Fruit fly (Drosophila melanogaster) whole organism, embryonic: ENCODE results near the gene CG7781.

Source experiments
- Adf1 ChIP-seq: fragments of 200-800 bp; sonication (Bioruptor generic); IDR thresholded peaks from 2 replicates; pipeline ENCODE4 v1.3.6; 2022; ENCODE audit warnings: missing biosample characterization, missing genetic modification characterization
- Atf3 ChIP-seq: fragments of 200-800 bp; sonication (Bioruptor generic); optimal IDR thresholded peaks from 3 replicates; lab custom pipeline; 2016; ENCODE audit warnings: missing biosample characterization, missing genetic modification characterization
- Awh ChIP-seq: fragments of 200-800 bp; sonication (Bioruptor generic); IDR thresholded peaks from 2 replicates; pipeline ENCODE4, ENCODE4 v1.3.6; 2022; ENCODE audit warnings: missing biosample characterization, missing genetic modification characterization
- CG10267 ChIP-seq: fragments of 200-800 bp; sonication (Bioruptor generic); optimal IDR thresholded peaks from 2 replicates; lab custom pipeline; 2018; ENCODE audit warnings: missing biosample characterization, mild to moderate bottlenecking, missing genetic modification characterization, moderate library complexity
- CG12942 ChIP-seq: fragments of 200-800 bp; sonication (Bioruptor generic); optimal IDR thresholded peaks from 3 replicates; lab custom pipeline; 2016; ENCODE audit warnings: missing biosample characterization, missing genetic modification characterization
- CG13287 ChIP-seq: fragments of 200-800 bp; sonication (Bioruptor generic); IDR thresholded peaks from 2 replicates; pipeline ENCODE4 v1.3.6; 2022; ENCODE audit warnings: missing biosample characterization, missing genetic modification characterization; ENCODE audit not compliant: partially characterized antibody
- CG14014 ChIP-seq: fragments of 200-800 bp; sonication (Bioruptor generic); IDR thresholded peaks from 2 replicates; pipeline ENCODE4 v1.3.6; 2022; ENCODE audit warnings: missing biosample characterization, missing genetic modification characterization
- CG14710 ChIP-seq: fragments of 200-800 bp; sonication (Bioruptor generic); optimal IDR thresholded peaks from 3 replicates; lab custom pipeline; 2019; ENCODE audit warnings: missing biosample characterization, mild to moderate bottlenecking, missing genetic modification characterization, moderate library complexity
- CG2129 ChIP-seq: fragments of 200-800 bp; sonication (Bioruptor generic); IDR thresholded peaks from 2 replicates; pipeline ENCODE4 v1.3.6; 2022; ENCODE audit warnings: missing biosample characterization, missing genetic modification characterization; ENCODE audit not compliant: partially characterized antibody
- CG2712 ChIP-seq: fragments of 200-800 bp; optimal IDR thresholded peaks from 3 replicates; lab custom pipeline; 2019; ENCODE audit warnings: missing biosample characterization, mild to moderate bottlenecking, missing genetic modification characterization, moderate library complexity
- CG2875 ChIP-seq: fragments of 200-800 bp; sonication (Bioruptor generic); optimal IDR thresholded peaks from 2 replicates; lab custom pipeline; 2017; ENCODE audit warnings: missing biosample characterization, mild to moderate bottlenecking, missing genetic modification characterization, missing genetic modification reagents
- CG30020 ChIP-seq: fragments of 200-800 bp; optimal IDR thresholded peaks from 2 replicates; lab custom pipeline; 2019; ENCODE audit warnings: missing biosample characterization, mild to moderate bottlenecking, missing genetic modification characterization, moderate library complexity
- CG31365 ChIP-seq: fragments of 200-800 bp; sonication (Bioruptor generic); optimal IDR thresholded peaks from 2 replicates; lab custom pipeline; 2018; ENCODE audit warnings: missing biosample characterization, mild to moderate bottlenecking, missing genetic modification characterization
- CG3995 ChIP-seq: fragments of 200-800 bp; sonication (Bioruptor generic); optimal IDR thresholded peaks from 3 replicates; lab custom pipeline; 2016; ENCODE audit warnings: missing biosample characterization, missing genetic modification characterization
- CG6791 ChIP-seq: fragments of 200-800 bp; sonication (Bioruptor generic); IDR thresholded peaks from 3 replicates; pipeline ENCODE4 v1.3.6; 2022; ENCODE audit warnings: missing biosample characterization, missing genetic modification characterization; ENCODE audit not compliant: partially characterized antibody
- CG8924 ChIP-seq: fragments of 200-800 bp; optimal IDR thresholded peaks from 3 replicates; lab custom pipeline; 2019; ENCODE audit warnings: missing biosample characterization, mild to moderate bottlenecking, missing genetic modification characterization, moderate library complexity
- CG9817 ChIP-seq: fragments of 200-800 bp; sonication (Bioruptor generic); optimal IDR thresholded peaks from 2 replicates; lab custom pipeline; 2018; ENCODE audit warnings: missing biosample characterization, mild to moderate bottlenecking, missing genetic modification characterization, moderate library complexity
- CTCF ChIP-seq: fragments of 200-800 bp; sonication (Bioruptor generic); optimal IDR thresholded peaks from 2 replicates; lab custom pipeline; 2017; ENCODE audit warnings: missing biosample characterization, mild to moderate bottlenecking, missing genetic modification characterization, moderate library complexity
- CkIIα-i1 ChIP-seq: fragments of 200-800 bp; sonication (Bioruptor generic); IDR thresholded peaks from 2 replicates; pipeline ENCODE4 v1.3.6; 2022; ENCODE audit warnings: missing biosample characterization, missing genetic modification characterization
- Gug ChIP-seq: fragments of 200-800 bp; sonication (Bioruptor generic); IDR thresholded peaks from 4 replicates; pipeline ENCODE4 v1.3.6; 2022; ENCODE audit warnings: missing biosample characterization, missing genetic modification characterization
- HHEX ChIP-seq: fragments of 200-800 bp; sonication (Bioruptor generic); optimal IDR thresholded peaks from 3 replicates; lab custom pipeline; 2017; ENCODE audit warnings: missing biosample characterization, mild to moderate bottlenecking, missing genetic modification characterization, missing genetic modification reagents
- HLH4C ChIP-seq: fragments of 200-800 bp; sonication (Bioruptor generic); IDR thresholded peaks from 3 replicates; pipeline ENCODE4 v1.3.6; 2022; ENCODE audit warnings: missing biosample characterization, missing genetic modification characterization; ENCODE audit not compliant: partially characterized antibody
- HmgD ChIP-seq: fragments of 200-800 bp; sonication (Bioruptor generic); optimal IDR thresholded peaks from 3 replicates; lab custom pipeline; 2016; ENCODE audit warnings: missing biosample characterization, missing genetic modification characterization
- Mrtf ChIP-seq: fragments of 200-800 bp; sonication (Bioruptor generic); IDR thresholded peaks from 3 replicates; pipeline ENCODE4 v1.3.6; 2022; ENCODE audit warnings: missing biosample characterization, missing genetic modification characterization
- Nf-YC ChIP-seq: fragments of 200-800 bp; optimal IDR thresholded peaks from 3 replicates; lab custom pipeline; 2019; ENCODE audit warnings: missing biosample characterization, mild to moderate bottlenecking, missing genetic modification characterization, moderate library complexity
- Opbp ChIP-seq: fragments of 200-800 bp; sonication (Bioruptor generic); IDR thresholded peaks from 3 replicates; pipeline ENCODE4 v1.3.6; 2022; ENCODE audit warnings: missing biosample characterization, missing genetic modification characterization; ENCODE audit not compliant: partially characterized antibody
- Rfx ChIP-seq: fragments of 200-800 bp; sonication (Bioruptor generic); IDR thresholded peaks from 2 replicates; pipeline ENCODE4 v1.3.6; 2022; ENCODE audit warnings: missing biosample characterization, missing genetic modification characterization
- Side ChIP-seq: fragments of 200-800 bp; sonication (Bioruptor generic); optimal IDR thresholded peaks from 2 replicates; lab custom pipeline; 2016; ENCODE audit warnings: missing biosample characterization, missing genetic modification characterization
- Sin3A ChIP-seq: fragments of >200 bp; optimal IDR thresholded peaks from 2 replicates; lab custom pipeline; 2018
- Spps ChIP-seq: fragments of 200-800 bp; sonication (Bioruptor generic); optimal IDR thresholded peaks from 2 replicates; lab custom pipeline; 2018; ENCODE audit warnings: missing biosample characterization, mild to moderate bottlenecking, missing genetic modification characterization
- Stat92E ChIP-seq, 3 experiments: fragments of >200 bp in 2 of 3; fragments of 200-800 bp in 1 of 3; sonication (Bioruptor generic) in 1 of 3; optimal IDR thresholded peaks; 2 replicates each; lab custom pipeline; 2017 to 2019; ENCODE audit warnings: missing biosample characterization in 3 of 3, missing genetic modification characterization in 3 of 3, mild to moderate bottlenecking in 1 of 3, moderate library complexity in 1 of 3
- Xbp1 ChIP-seq: fragments of 200-800 bp; sonication (Bioruptor generic); optimal IDR thresholded peaks from 3 replicates; lab custom pipeline; 2016; ENCODE audit warnings: missing biosample characterization, mild to moderate bottlenecking, missing genetic modification characterization
- YL-1 ChIP-seq: fragments of 200-800 bp; sonication (Bioruptor generic); optimal IDR thresholded peaks from 3 replicates; lab custom pipeline; 2017; ENCODE audit warnings: missing biosample characterization, mild to moderate bottlenecking, missing genetic modification characterization
- amos ChIP-seq: fragments of 200-800 bp; sonication (Bioruptor generic); IDR thresholded peaks from 2 replicates; pipeline ENCODE4 v1.3.6; 2022; ENCODE audit warnings: missing biosample characterization, missing genetic modification characterization; ENCODE audit not compliant: partially characterized antibody
- bbx ChIP-seq: fragments of 200-800 bp; sonication (Bioruptor generic); IDR thresholded peaks from 2 replicates; pipeline ENCODE4 v1.3.6; 2022; ENCODE audit warnings: missing biosample characterization, missing genetic modification characterization; ENCODE audit not compliant: partially characterized antibody
- croc ChIP-seq: fragments of 200-800 bp; sonication (Bioruptor generic); conservative IDR thresholded peaks from 3 replicates; pipeline ENCODE4 v1.3.6; 2022; ENCODE audit warnings: missing biosample characterization, missing genetic modification characterization
- crp ChIP-seq, 2 experiments: fragments of 200-800 bp; sonication (Bioruptor generic); optimal IDR thresholded peaks; 2 replicates in 1 of 2; 3 replicates in 1 of 2; lab custom pipeline; 2017; ENCODE audit warnings: missing biosample characterization in 2 of 2, missing genetic modification characterization in 2 of 2, mild to moderate bottlenecking in 1 of 2, moderate library complexity in 1 of 2
- dati ChIP-seq: fragments of 200-800 bp; sonication (Bioruptor generic); IDR thresholded peaks from 2 replicates; pipeline ENCODE4 v1.3.6; 2022; ENCODE audit warnings: missing biosample characterization, missing genetic modification characterization
- nerfin-1 ChIP-seq: fragments of 200-800 bp; sonication (Bioruptor generic); optimal IDR thresholded peaks from 3 replicates; lab custom pipeline; 2019; ENCODE audit warnings: missing biosample characterization, mild to moderate bottlenecking, missing genetic modification characterization, moderate library complexity
- pzg ChIP-seq: fragments of 200-800 bp; sonication (Bioruptor generic); optimal IDR thresholded peaks from 3 replicates; lab custom pipeline; 2018; ENCODE audit warnings: missing biosample characterization, mild to moderate bottlenecking, missing genetic modification characterization, moderate library complexity
- scrt ChIP-seq: fragments of 200-800 bp; sonication (Bioruptor generic); optimal IDR thresholded peaks from 2 replicates; lab custom pipeline; 2018; ENCODE audit warnings: missing biosample characterization, mild to moderate bottlenecking, missing genetic modification characterization, moderate library complexity
- sd ChIP-seq: fragments of 200-800 bp; sonication (Bioruptor generic); optimal IDR thresholded peaks from 3 replicates; lab custom pipeline; 2018; ENCODE audit warnings: missing biosample characterization, mild to moderate bottlenecking, missing genetic modification characterization, moderate library complexity
- stc ChIP-seq: fragments of 200-800 bp; sonication (Bioruptor generic); IDR thresholded peaks from 2 replicates; pipeline ENCODE4 v1.3.6; 2022; ENCODE audit warnings: missing biosample characterization, missing genetic modification characterization
- twi ChIP-seq: fragments of 200-800 bp; optimal IDR thresholded peaks from 2 replicates; lab custom pipeline; 2019; ENCODE audit warnings: missing biosample characterization, mild to moderate bottlenecking, missing genetic modification characterization, moderate library complexity
- vvl ChIP-seq: fragments of 200-800 bp; sonication (Bioruptor generic); IDR thresholded peaks from 2 replicates; pipeline ENCODE4 v1.3.6; 2022; ENCODE audit warnings: missing biosample characterization, missing genetic modification characterization
- zen2 ChIP-seq: fragments of 200-800 bp; sonication (Bioruptor generic); IDR thresholded peaks from 3 replicates; pipeline ENCODE4 v1.3.6; 2022; ENCODE audit warnings: missing biosample characterization, missing genetic modification characterization; ENCODE audit not compliant: partially characterized antibody

The CG7781 gene

DNA sequence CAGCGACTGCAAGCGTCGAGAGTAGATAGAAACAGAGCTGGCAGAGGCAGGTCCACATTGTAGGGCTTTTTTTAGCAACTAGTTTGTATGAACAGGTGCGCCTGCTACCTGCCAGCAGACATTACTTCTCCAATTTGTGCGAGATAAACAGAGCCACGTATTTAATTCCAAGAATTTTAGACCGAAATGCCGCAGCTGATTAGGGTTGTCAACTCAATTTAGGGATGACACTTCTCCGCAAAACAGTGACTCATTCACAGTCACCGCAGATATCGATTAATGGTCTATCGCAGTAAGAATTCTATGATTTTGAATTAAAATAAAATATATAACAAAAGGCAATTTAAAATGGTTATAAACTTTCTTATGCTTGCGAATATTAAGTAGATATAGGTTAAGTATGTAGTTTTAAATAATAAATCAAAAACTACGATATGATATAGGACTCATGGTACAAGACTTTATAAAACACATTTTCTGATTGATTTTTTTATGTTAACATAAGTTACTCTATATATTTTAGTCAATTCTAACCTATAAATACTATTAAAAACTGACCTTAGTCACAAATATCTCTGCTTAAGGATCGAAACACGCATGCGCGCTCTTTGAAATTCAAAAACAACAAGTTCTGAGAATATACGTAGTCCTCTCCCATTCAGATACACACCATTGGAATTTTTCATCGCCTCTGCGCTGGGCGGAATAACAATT is 22.3 kb downstream of the CG7781 start, which contains the start of the genes wol and Scgalpha (continued):
- TF ChIP-seq crp (GFP tag; optimal IDR thresholded peaks at IDR 0.05; lab: Kevin White, UChicago) (peak in 1 of 2 experiments; percentile 76), CG2712 (tag; lab: Kevin White, UChicago) (peak; percentile 43), Nf-YC (tag; lab: Kevin White, UChicago) (peak; percentile 12), CG6791 (GFP tag; lab: Robert Waterston, UW) (peak; percentile 50; the same call in 2 of the 3 replicates), Atf3 (GFP tag; lab: Kevin White, UChicago) (no peak), CG14014 (no peak), vvl (peak; percentile 25; the same call in 1 of the 2 replicates), CG3995 (GFP tag; lab: Kevin White, UChicago) (peak; percentile 98), pzg (GFP tag; lab: Kevin White, UChicago) (peak; percentile 52), croc (GFP tag; lab: Robert Waterston, UW) (no peak), Xbp1 (GFP tag; lab: Kevin White, UChicago) (peak; percentile 3), HLH4C (GFP tag; lab: Robert Waterston, UW) (peak; percentile 69), CG2129 (0 out of 2 replicates have a peak, but pooled peaks have one; percentile 24), dati (no peak), YL-1 (GFP tag; lab: Kevin White, UChicago) (peak; percentile 41), Stat92E (GFP tag; optimal IDR thresholded peaks at IDR 0.05; lab: Kevin White, UChicago) (peak in 1 of 3 experiments; percentile 97), nerfin-1 (tag; lab: Kevin White, UChicago) (peak; percentile 81), amos (GFP tag; lab: Robert Waterston, UW) (peak; percentile 66), CG31365 (tag; lab: Kevin White, UChicago) (no peak), HmgD (no peak), CkIIα-i1 (no peak), Opbp (GFP tag; lab: Robert Waterston, UW) (peak; percentile 76), CG8924 (tag; lab: Kevin White, UChicago) (peak; percentile 13), CG30020 (tag; lab: Kevin White, UChicago) (no peak), CG13287 (GFP tag; lab: Robert Waterston, UW) (peak; percentile 71), Rfx (GFP tag; lab: Robert Waterston, UW) (peak; percentile 33), bbx (peak; percentile 66), Adf1 (GFP tag; lab: Robert Waterston, UW) (peak; percentile 72; the same call in 1 of the 2 replicates)

DNA sequence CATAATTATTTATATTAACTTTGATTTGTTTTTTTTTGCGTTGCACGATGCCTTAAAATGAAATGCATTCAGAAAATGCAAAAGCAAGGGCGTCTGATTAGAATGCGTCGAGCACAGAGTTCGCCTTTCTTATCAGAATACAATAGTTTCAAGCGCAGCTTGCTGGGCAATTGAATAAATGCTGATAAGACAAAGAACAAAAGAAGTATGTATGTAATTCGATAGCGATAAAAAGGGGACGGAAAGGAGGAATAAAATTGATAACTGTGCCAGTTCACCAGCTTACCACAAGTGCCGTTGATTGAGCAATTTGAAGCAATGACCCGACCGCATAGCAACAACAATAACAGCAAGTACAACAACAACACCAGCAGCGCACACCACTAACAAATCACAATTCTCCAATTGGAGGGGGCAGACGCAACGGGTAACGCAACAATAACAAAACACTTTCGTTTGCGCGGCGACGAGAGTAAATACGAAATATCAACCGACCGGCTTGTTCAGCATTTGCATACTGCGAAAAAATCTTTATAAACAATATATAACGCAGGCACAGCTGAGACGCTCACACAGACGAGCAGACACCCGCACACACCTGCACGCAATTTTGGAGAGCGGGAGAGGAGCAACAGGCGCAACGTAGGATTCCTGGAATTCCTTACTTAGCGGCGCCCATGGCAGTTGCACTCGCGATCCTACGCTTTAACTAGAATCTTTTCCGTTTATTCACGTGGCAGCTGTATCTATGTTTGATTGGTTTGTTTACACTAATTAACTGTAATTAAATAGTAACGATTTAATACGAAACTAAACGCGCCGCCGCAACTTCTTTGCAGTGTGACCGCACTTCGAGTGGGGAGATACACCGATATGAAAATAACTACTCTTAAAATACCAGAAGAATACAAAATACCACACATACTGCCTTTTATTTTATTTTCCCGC is 24.7 kb downstream of the CG7781 start, which contains the start of gene Btk:
Btk (minus strand) TSS at position 860 of the 948 bp plus-strand sequence.
- TF ChIP-seq Sin3A (lab: Kevin White, UChicago) (peak; percentile 10), HHEX (GFP tag; lab: Kevin White, UChicago) (peak; percentile 0), Mrtf (GFP tag; lab: Robert Waterston, UW) (no peak), CG2875 (GFP tag; lab: Kevin White, UChicago) (no peak), scrt (GFP tag; lab: Kevin White, UChicago) (peak; percentile 83), CTCF (GFP tag; lab: Kevin White, UChicago) (peak; percentile 79), twi (tag; lab: Kevin White, UChicago) (no peak), CG9817 (tag; lab: Kevin White, UChicago) (no peak), Spps (tag; lab: Kevin White, UChicago) (no peak), Awh (GFP tag; lab: Robert Waterston, UW) (peak; percentile 44; the same call in 1 of the 2 replicates), stc (GFP tag; lab: Robert Waterston, UW) (0 out of 2 replicates have a peak, but pooled peaks have one; percentile 25), CG14710 (tag; lab: Kevin White, UChicago) (peak; percentile 24), sd (tag; lab: Kevin White, UChicago) (peak; percentile 88), Gug (GFP tag; lab: Robert Waterston, UW) (no peak), Rfx (GFP tag; lab: Robert Waterston, UW) (peak; percentile 21; the same call in 1 of the 2 replicates), CG10267 (tag; lab: Kevin White, UChicago) (no peak), CG12942 (GFP tag; lab: Kevin White, UChicago) (no peak), zen2 (GFP tag; lab: Robert Waterston, UW) (no peak), CG8924 (tag; lab: Kevin White, UChicago) (peak; percentile 58), Side (GFP tag; lab: Kevin White, UChicago) (peak; percentile 15)
